Fruit fly (Drosophila melanogaster) whole organism, embryonic: ENCODE results near the gene CG45099.

Source experiments
- Antp ChIP-seq: fragments of 200-800 bp; sonication (Bioruptor generic); optimal IDR thresholded peaks from 3 replicates; lab custom pipeline; 2016; ENCODE audit warnings: missing biosample characterization, missing genetic modification characterization
- CG10462 ChIP-seq: fragments of 200-800 bp; sonication (Bioruptor generic); optimal IDR thresholded peaks from 2 replicates; lab custom pipeline; 2016; ENCODE audit warnings: missing biosample characterization, missing genetic modification characterization
- CG10543 ChIP-seq: fragments of 200-800 bp; sonication (Bioruptor generic); optimal IDR thresholded peaks from 3 replicates; lab custom pipeline; 2017; ENCODE audit warnings: missing biosample characterization, mild to moderate bottlenecking, missing genetic modification characterization, moderate library complexity
- CG10959 ChIP-seq: fragments of 200-800 bp; sonication (Bioruptor generic); IDR thresholded peaks from 2 replicates; pipeline ENCODE4 v1.3.6; 2022; ENCODE audit warnings: missing biosample characterization, missing genetic modification characterization
- CG11085 ChIP-seq: fragments of 200-800 bp; sonication (Bioruptor generic); IDR thresholded peaks from 2 replicates; pipeline ENCODE4 v1.3.6; 2022; ENCODE audit warnings: missing biosample characterization, missing genetic modification characterization
- CG11560 ChIP-seq: fragments of 200-800 bp; sonication (Bioruptor generic); IDR thresholded peaks from 3 replicates; pipeline ENCODE4 v1.3.6; 2022; ENCODE audit warnings: missing biosample characterization, missing genetic modification characterization
- CG11696 ChIP-seq: fragments of 200-800 bp; sonication (Bioruptor generic); IDR thresholded peaks from 2 replicates; pipeline ENCODE4 v1.3.6; 2022; ENCODE audit warnings: missing biosample characterization, missing genetic modification characterization
- CG12155 ChIP-seq: fragments of 200-800 bp; sonication (Bioruptor generic); optimal IDR thresholded peaks from 3 replicates; lab custom pipeline; 2016; ENCODE audit warnings: missing biosample characterization, missing genetic modification characterization
- CG12942 ChIP-seq: fragments of 200-800 bp; sonication (Bioruptor generic); optimal IDR thresholded peaks from 3 replicates; lab custom pipeline; 2016; ENCODE audit warnings: missing biosample characterization, missing genetic modification characterization
- CG13287 ChIP-seq: fragments of 200-800 bp; sonication (Bioruptor generic); IDR thresholded peaks from 2 replicates; pipeline ENCODE4 v1.3.6; 2022; ENCODE audit warnings: missing biosample characterization, missing genetic modification characterization; ENCODE audit not compliant: partially characterized antibody
- CG15696 ChIP-seq: fragments of 200-800 bp; sonication (Bioruptor generic); optimal IDR thresholded peaks from 2 replicates; lab custom pipeline; 2019; ENCODE audit warnings: missing biosample characterization, mild to moderate bottlenecking, missing genetic modification characterization, moderate library complexity
- CG17186 ChIP-seq: fragments of 200-800 bp; sonication (Bioruptor generic); optimal IDR thresholded peaks from 3 replicates; lab custom pipeline; 2017; ENCODE audit warnings: missing biosample characterization, missing genetic modification reagents, missing genetic modification characterization
- CG30403 ChIP-seq: fragments of 200-800 bp; sonication (Bioruptor generic); optimal IDR thresholded peaks from 3 replicates; lab custom pipeline; 2016; ENCODE audit warnings: missing biosample characterization, missing genetic modification characterization
- CG3163 ChIP-seq: fragments of 200-800 bp; sonication (Bioruptor generic); optimal IDR thresholded peaks from 3 replicates; lab custom pipeline; 2016; ENCODE audit warnings: missing biosample characterization, missing genetic modification characterization
- CG3726 ChIP-seq: fragments of 200-800 bp; sonication (Bioruptor generic); IDR thresholded peaks from 3 replicates; pipeline ENCODE4, ENCODE4 v1.3.6; 2022; ENCODE audit warnings: missing biosample characterization, missing genetic modification characterization
- CG6689 ChIP-seq: fragments of 200-800 bp; sonication (Bioruptor generic); IDR thresholded peaks from 2 replicates; pipeline ENCODE4 v1.3.6; 2022; ENCODE audit warnings: missing biosample characterization, missing genetic modification characterization
- CG6813 ChIP-seq: fragments of 200-800 bp; sonication (Bioruptor generic); optimal IDR thresholded peaks from 2 replicates; lab custom pipeline; 2017; ENCODE audit warnings: missing biosample characterization, missing genetic modification characterization, mild to moderate bottlenecking, moderate library complexity, missing genetic modification reagents
- CG8765 ChIP-seq: fragments of 200-800 bp; sonication (Bioruptor generic); IDR thresholded peaks from 2 replicates; pipeline ENCODE4 v1.3.6; 2022; ENCODE audit warnings: missing biosample characterization, missing genetic modification characterization
- CG8924 ChIP-seq: fragments of 200-800 bp; optimal IDR thresholded peaks from 3 replicates; lab custom pipeline; 2019; ENCODE audit warnings: missing biosample characterization, mild to moderate bottlenecking, missing genetic modification characterization, moderate library complexity
- CG9817 ChIP-seq: fragments of 200-800 bp; sonication (Bioruptor generic); optimal IDR thresholded peaks from 2 replicates; lab custom pipeline; 2018; ENCODE audit warnings: missing biosample characterization, mild to moderate bottlenecking, missing genetic modification characterization, moderate library complexity
- Deaf1 ChIP-seq: fragments of 200-800 bp; optimal IDR thresholded peaks from 3 replicates; lab custom pipeline; 2019; ENCODE audit warnings: missing biosample characterization, mild to moderate bottlenecking, missing genetic modification characterization, moderate library complexity
- Dip2 ChIP-seq: fragments of 200-800 bp; sonication (Bioruptor generic); IDR thresholded peaks from 2 replicates; pipeline ENCODE4 v1.3.6; 2022; ENCODE audit warnings: missing biosample characterization, missing genetic modification characterization
- Dip3 ChIP-seq: fragments of 200-800 bp; sonication (Bioruptor generic); optimal IDR thresholded peaks from 3 replicates; lab custom pipeline; 2016; ENCODE audit warnings: missing biosample characterization, missing genetic modification characterization
- E2f1 ChIP-seq: fragments of 200-800 bp; sonication (Bioruptor generic); IDR thresholded peaks from 2 replicates; pipeline ENCODE4 v1.3.6; 2022; ENCODE audit warnings: missing biosample characterization, missing genetic modification characterization
- GATAe ChIP-seq: fragments of 200-800 bp; sonication (Bioruptor generic); conservative IDR thresholded peaks from 2 replicates; pipeline ENCODE4 v1.3.6; 2022; ENCODE audit warnings: missing biosample characterization, missing genetic modification characterization
- Hr39 ChIP-seq: fragments of >200 bp; optimal IDR thresholded peaks from 2 replicates; lab custom pipeline; 2017
- Hsf ChIP-seq: fragments of 200-800 bp; sonication (Bioruptor generic); optimal IDR thresholded peaks from 3 replicates; lab custom pipeline; 2016; ENCODE audit warnings: missing biosample characterization, missing genetic modification characterization
- Mes4 ChIP-seq: fragments of 200-800 bp; sonication (Bioruptor generic); optimal IDR thresholded peaks from 2 replicates; lab custom pipeline; 2016; ENCODE audit warnings: missing biosample characterization, missing genetic modification characterization
- Mrtf ChIP-seq: fragments of 200-800 bp; sonication (Bioruptor generic); IDR thresholded peaks from 3 replicates; pipeline ENCODE4 v1.3.6; 2022; ENCODE audit warnings: missing biosample characterization, missing genetic modification characterization
- NC2β ChIP-seq: fragments of 200-800 bp; sonication (Bioruptor generic); optimal IDR thresholded peaks from 2 replicates; lab custom pipeline; 2016; ENCODE audit warnings: missing biosample characterization, missing genetic modification characterization
- Side ChIP-seq: fragments of 200-800 bp; sonication (Bioruptor generic); optimal IDR thresholded peaks from 2 replicates; lab custom pipeline; 2016; ENCODE audit warnings: missing biosample characterization, missing genetic modification characterization
- Ssrp ChIP-seq: fragments of 200-800 bp; sonication (Bioruptor generic); optimal IDR thresholded peaks from 2 replicates; lab custom pipeline; 2018; ENCODE audit warnings: missing biosample characterization, mild to moderate bottlenecking, missing genetic modification characterization, moderate library complexity
- Stat92E ChIP-seq, 3 experiments: fragments of >200 bp in 2 of 3; fragments of 200-800 bp in 1 of 3; sonication (Bioruptor generic) in 1 of 3; optimal IDR thresholded peaks; 2 replicates each; lab custom pipeline; 2017 to 2019; ENCODE audit warnings: missing biosample characterization in 3 of 3, missing genetic modification characterization in 3 of 3, mild to moderate bottlenecking in 1 of 3, moderate library complexity in 1 of 3
- Tbp ChIP-seq: fragments of >200 bp; optimal IDR thresholded peaks from 2 replicates; lab custom pipeline; 2018; ENCODE audit warnings: missing biosample characterization, missing genetic modification characterization
- ase ChIP-seq: fragments of 200-800 bp; sonication (Bioruptor generic); IDR thresholded peaks from 3 replicates; pipeline ENCODE4 v1.3.6; 2022; ENCODE audit warnings: missing biosample characterization, missing genetic modification characterization
- fd3F ChIP-seq: fragments of 200-800 bp; sonication (Bioruptor generic); optimal IDR thresholded peaks from 2 replicates; lab custom pipeline; 2018; ENCODE audit warnings: missing biosample characterization, mild to moderate bottlenecking, missing genetic modification characterization, moderate library complexity
- fru ChIP-seq: fragments of >200 bp; optimal IDR thresholded peaks from 2 replicates; lab custom pipeline; 2017
- gcm ChIP-seq: fragments of 200-800 bp; sonication (Bioruptor generic); optimal IDR thresholded peaks from 2 replicates; lab custom pipeline; 2019; ENCODE audit warnings: missing biosample characterization, mild to moderate bottlenecking, missing genetic modification characterization, moderate library complexity
- gem ChIP-seq: fragments of 200-800 bp; sonication (Bioruptor generic); optimal IDR thresholded peaks from 2 replicates; lab custom pipeline; 2019; ENCODE audit warnings: missing biosample characterization, mild to moderate bottlenecking, missing genetic modification characterization, moderate library complexity
- h ChIP-seq: fragments of >200 bp; optimal IDR thresholded peaks from 2 replicates; lab custom pipeline; 2017
- hkb ChIP-seq, 2 experiments: fragments of 200-800 bp in 1 of 2; fragments of >200 bp in 1 of 2; sonication (Bioruptor generic) in 1 of 2; IDR thresholded peaks in 1 of 2; optimal IDR thresholded peaks in 1 of 2; 2 replicates each; pipeline versions ENCODE4 v1.3.6 to Lab custom; 2017 to 2022; ENCODE audit warnings: missing biosample characterization in 1 of 2, missing genetic modification characterization in 1 of 2
- kay ChIP-seq: fragments of 200-800 bp; sonication (Bioruptor generic); optimal IDR thresholded peaks from 2 replicates; lab custom pipeline; 2016; ENCODE audit warnings: missing biosample characterization, missing genetic modification characterization
- kni ChIP-seq: fragments of 200-800 bp; sonication (Bioruptor generic); optimal IDR thresholded peaks from 3 replicates; lab custom pipeline; 2017; ENCODE audit warnings: mild to moderate bottlenecking, missing biosample characterization, missing genetic modification reagents, missing genetic modification characterization
- knrl ChIP-seq: fragments of 200-800 bp; sonication (Bioruptor generic); IDR thresholded peaks from 3 replicates; pipeline ENCODE4 v1.3.6; 2022; ENCODE audit warnings: missing biosample characterization, missing genetic modification characterization; ENCODE audit not compliant: partially characterized antibody
- nerfin-2 ChIP-seq: fragments of 200-800 bp; sonication (Bioruptor generic); IDR thresholded peaks from 2 replicates; pipeline ENCODE4 v1.3.6; 2022; ENCODE audit warnings: missing biosample characterization, missing genetic modification characterization; ENCODE audit not compliant: partially characterized antibody
- pzg ChIP-seq: fragments of 200-800 bp; sonication (Bioruptor generic); optimal IDR thresholded peaks from 3 replicates; lab custom pipeline; 2018; ENCODE audit warnings: missing biosample characterization, mild to moderate bottlenecking, missing genetic modification characterization, moderate library complexity
- row ChIP-seq: fragments of 200-800 bp; sonication (Bioruptor generic); IDR thresholded peaks from 3 replicates; pipeline ENCODE4 v1.3.6; 2022; ENCODE audit warnings: missing biosample characterization, missing genetic modification characterization
- slp2 ChIP-seq: fragments of 200-800 bp; sonication (Bioruptor generic); optimal IDR thresholded peaks from 2 replicates; lab custom pipeline; 2016; ENCODE audit warnings: missing biosample characterization, missing genetic modification characterization
- sna ChIP-seq: fragments of 200-800 bp; sonication (Bioruptor generic); IDR thresholded peaks from 2 replicates; pipeline ENCODE4 v1.3.6; 2022; ENCODE audit warnings: missing biosample characterization, missing genetic modification characterization; ENCODE audit not compliant: partially characterized antibody
- unpg ChIP-seq: fragments of 200-800 bp; sonication (Bioruptor generic); optimal IDR thresholded peaks from 3 replicates; lab custom pipeline; 2018; ENCODE audit warnings: missing biosample characterization, mild to moderate bottlenecking, missing genetic modification characterization, moderate library complexity
- vfl ChIP-seq: fragments of 200-800 bp; sonication (Bioruptor generic); optimal IDR thresholded peaks from 2 replicates; lab custom pipeline; 2016; ENCODE audit warnings: missing biosample characterization, missing genetic modification characterization
- zfh2 ChIP-seq: fragments of 200-800 bp; sonication (Bioruptor generic); optimal IDR thresholded peaks from 2 replicates; lab custom pipeline; 2016; ENCODE audit warnings: missing biosample characterization, missing genetic modification characterization

The CG45099 gene

dm6 chr3R:22034160-22034742 lies at the start of gene CG45099, which contains the start of the genes CG6015, pit and Fadd (continued):
- peak; percentile 50 for TF ChIP-seq nerfin-2 (GFP tag; lab: Robert Waterston, UW)
- TF ChIP-seq CG17186, result no peak
- no peak for TF ChIP-seq fd3F (GFP tag; lab: Kevin White, UChicago)
- no peak for TF ChIP-seq CG10462 (GFP tag; lab: Kevin White, UChicago)
- peak; percentile 66 for TF ChIP-seq pzg
- TF ChIP-seq ase, result no peak
- TF ChIP-seq knrl (GFP tag; lab: Robert Waterston, UW), result peak; percentile 72
- no peak for TF ChIP-seq GATAe (GFP tag; lab: Robert Waterston, UW)
- TF ChIP-seq kni (GFP tag; lab: Kevin White, UChicago), result no peak
- TF ChIP-seq Tbp (GFP tag; lab: Kevin White, UChicago), result no peak
- peak; percentile 48 for TF ChIP-seq row (GFP tag; lab: Robert Waterston, UW)
- no peak for TF ChIP-seq Hr39 (lab: Kevin White, UChicago)
- TF ChIP-seq CG8924, result peak; percentile 36
- TF ChIP-seq Antp, result no peak
- TF ChIP-seq Ssrp (tag; lab: Kevin White, UChicago), result no peak
- TF ChIP-seq Dip3 (GFP tag; lab: Kevin White, UChicago), result no peak
- no peak for TF ChIP-seq CG12155 (GFP tag; lab: Kevin White, UChicago)
- no peak for TF ChIP-seq CG10543 (GFP tag; lab: Kevin White, UChicago)
- peak; percentile 60; the same call in 1 of the 2 replicates for TF ChIP-seq sna (GFP tag; lab: Robert Waterston, UW)
- no peak for TF ChIP-seq unpg
- peak; percentile 77 for TF ChIP-seq CG13287 (GFP tag; lab: Robert Waterston, UW)
- no peak for TF ChIP-seq Mes4 (GFP tag; lab: Kevin White, UChicago)
- no peak for TF ChIP-seq CG3726 (GFP tag; lab: Robert Waterston, UW)
- TF ChIP-seq CG6689, result peak; percentile 54
- no peak for TF ChIP-seq CG9817 (tag; lab: Kevin White, UChicago)
- no peak for TF ChIP-seq Mrtf
- TF ChIP-seq Dip2 (GFP tag; lab: Robert Waterston, UW), result no peak
- no peak for TF ChIP-seq Deaf1 (tag; lab: Kevin White, UChicago)
- TF ChIP-seq CG6813 (GFP tag; lab: Kevin White, UChicago), result no peak
- TF ChIP-seq E2f1 (GFP tag; lab: Robert Waterston, UW), result no peak
- no peak for TF ChIP-seq CG30403 (GFP tag; lab: Kevin White, UChicago)
- TF ChIP-seq gem (tag; lab: Kevin White, UChicago), result no peak
- TF ChIP-seq fru (lab: Kevin White, UChicago), result no peak
- TF ChIP-seq NC2β (GFP tag; lab: Kevin White, UChicago), result no peak
- no peak for TF ChIP-seq CG8765 (GFP tag; lab: Robert Waterston, UW)
- TF ChIP-seq Stat92E (GFP tag; optimal IDR thresholded peaks at IDR 0.05; lab: Kevin White, UChicago), result peak in 1 of 3 experiments; percentile 52
- no peak for TF ChIP-seq Side (GFP tag; lab: Kevin White, UChicago)
- TF ChIP-seq h (lab: Kevin White, UChicago), result no peak
- no peak for TF ChIP-seq CG12942 (GFP tag; lab: Kevin White, UChicago)
- no peak for TF ChIP-seq CG10959 (GFP tag; lab: Robert Waterston, UW)
- no peak for TF ChIP-seq CG3163
- no peak for TF ChIP-seq vfl
- TF ChIP-seq hkb (optimal IDR thresholded peaks at IDR 0.05; lab: Kevin White, UChicago), result no peak
- no peak for TF ChIP-seq hkb (GFP tag; IDR thresholded peaks at IDR 0.05; lab: Robert Waterston, UW)
- TF ChIP-seq gcm (GFP tag; lab: Kevin White, UChicago), result no peak
- no peak for TF ChIP-seq zfh2
- TF ChIP-seq kay (GFP tag; lab: Kevin White, UChicago), result peak; percentile 53
- no peak for TF ChIP-seq CG11696 (GFP tag; lab: Robert Waterston, UW)
- TF ChIP-seq Hsf (GFP tag; lab: Kevin White, UChicago), result no peak
- TF ChIP-seq slp2 (GFP tag; lab: Kevin White, UChicago), result no peak
- no peak for TF ChIP-seq CG11085 (GFP tag; lab: Robert Waterston, UW)
- peak; percentile 94 for TF ChIP-seq CG11560 (tag; lab: Robert Waterston, UW)
- peak; percentile 11 for TF ChIP-seq CG15696 (tag; lab: Kevin White, UChicago)
